Worm (Caenorhabditis elegans): ENCODE data around the gene D1053.3.

DNA sequence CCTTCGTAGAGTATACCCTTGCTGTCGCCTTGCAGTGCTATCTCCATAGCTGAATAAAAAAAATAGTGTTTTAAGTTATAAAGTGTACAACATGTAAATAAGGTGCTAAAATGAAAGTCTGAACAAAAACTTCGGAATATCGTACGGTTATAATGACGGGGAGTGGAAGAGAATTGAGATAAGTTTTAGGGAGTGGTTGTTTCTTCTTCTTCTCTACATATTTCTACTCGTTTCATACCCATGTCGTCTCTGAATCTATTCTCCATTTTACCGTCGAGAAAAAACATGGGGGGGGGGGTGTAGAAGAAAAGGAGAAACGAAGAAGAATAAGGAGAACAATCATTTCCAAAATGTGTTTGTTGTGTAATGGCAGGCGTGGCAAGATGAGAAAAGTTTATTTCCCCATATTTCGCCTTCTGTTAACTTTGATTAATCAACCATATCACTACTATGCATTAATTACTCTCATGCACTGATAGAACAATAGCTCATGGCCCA, 20.4 kb downstream of the D1053.3 start, which contains the start of gene C44C10.9:
- TF ChIP-seq W03F9.2 (tag; optimal IDR thresholded peaks at IDR 0.05) (no peak), him-1 (tag; optimal IDR thresholded peaks at IDR 0.05) (no peak)
